Worm (Caenorhabditis elegans): Measurements from ENCODE around the gene C56G3.2.

DNA sequence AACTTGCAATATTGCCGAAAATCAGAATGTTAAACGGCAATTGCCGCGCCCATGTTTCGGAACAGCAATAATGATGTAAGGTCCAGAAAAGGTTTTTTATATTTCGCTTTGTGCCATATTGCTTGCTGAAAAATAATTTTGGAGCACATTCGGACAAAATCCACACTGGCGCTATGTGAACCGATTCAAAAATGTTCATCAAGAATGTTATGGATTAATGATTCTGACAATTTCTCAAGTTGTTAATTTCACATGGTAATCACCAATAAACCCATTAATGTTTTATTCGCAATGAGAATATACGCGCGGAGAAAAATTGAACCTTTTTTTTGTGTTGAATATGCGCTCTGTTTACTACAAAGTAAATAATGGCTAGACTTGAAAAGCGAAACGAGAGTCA is 39.2 kb downstream of the C56G3.2 start:
- TF ChIP-seq pha-4 (GFP tag; IDR thresholded peaks at IDR 0.05) (no peak), pha-4 (tag; optimal IDR thresholded peaks at IDR 0.05) (no peak), nhr-76 (tag; optimal IDR thresholded peaks at IDR 0.05) (no peak)
